Fruit fly (Drosophila melanogaster): ENCODE results near the gene Daxx.

Gene Daxx

dm6 chr2L:6455032-6455954 is 25.4 kb upstream of the Daxx start, which contains the start of gene retm (continued):
- peak; percentile 92 for TF ChIP-seq fkh (GFP tag; optimal IDR thresholded peaks at IDR 0.05)
- TF ChIP-seq CG3919 (GFP tag; optimal IDR thresholded peaks at IDR 0.05), result no peak
- no peak for TF ChIP-seq Hr39 (GFP tag; optimal IDR thresholded peaks at IDR 0.05)
- TF ChIP-seq CG8119 (GFP tag; IDR thresholded peaks at IDR 0.05), result peak; percentile 20; the same call in 1 of the 3 replicates
- no peak for TF ChIP-seq Smox (GFP tag; optimal IDR thresholded peaks at IDR 0.05)
- TF ChIP-seq Eip93F (GFP tag; optimal IDR thresholded peaks at IDR 0.05), result no peak
- TF ChIP-seq CG11762 (GFP tag; optimal IDR thresholded peaks at IDR 0.05; ENCODE audit: insufficient read depth), result no peak
- TF ChIP-seq achi (GFP tag; optimal IDR thresholded peaks at IDR 0.05), result no peak
- no peak for TF ChIP-seq esn (GFP tag; optimal IDR thresholded peaks at IDR 0.05)

- TF ChIP-seq net (GFP tag; optimal IDR thresholded peaks at IDR 0.05) (peak; percentile 3), achi (GFP tag; optimal IDR thresholded peaks at IDR 0.05) (peak; percentile 37), CG11294 (GFP tag; IDR thresholded peaks at IDR 0.05) (no peak; the same call in 1 of the 2 replicates), Ets21C (GFP tag; optimal IDR thresholded peaks at IDR 0.05) (peak; percentile 63), fkh (GFP tag; optimal IDR thresholded peaks at IDR 0.05) (no peak), Eip75B (GFP tag; optimal IDR thresholded peaks at IDR 0.05) (peak; percentile 44), CG8119 (GFP tag; IDR thresholded peaks at IDR 0.05) (no peak), Smox (GFP tag; optimal IDR thresholded peaks at IDR 0.05) (peak; percentile 38), spab (GFP tag; optimal IDR thresholded peaks at IDR 0.05) (no peak), Eip78C (GFP tag) (peak; percentile 85), CG10669 (GFP tag; optimal IDR thresholded peaks at IDR 0.05) (peak; percentile 36), Eip93F (GFP tag; optimal IDR thresholded peaks at IDR 0.05) (no peak), CG11762 (GFP tag; optimal IDR thresholded peaks at IDR 0.05; ENCODE audit: insufficient read depth) (peak; percentile 36), CG11902 (GFP tag; optimal IDR thresholded peaks at IDR 0.05) (peak; percentile 65), CG7368 (GFP tag; optimal IDR thresholded peaks at IDR 0.05) (no peak), CG34406 (GFP tag; optimal IDR thresholded peaks at IDR 0.05) (peak; percentile 29), Lpt (GFP tag; optimal IDR thresholded peaks at IDR 0.05) (no peak), dac (GFP tag; optimal IDR thresholded peaks at IDR 0.05) (peak; percentile 10), acj6 (GFP tag; optimal IDR thresholded peaks at IDR 0.05) (peak; percentile 60), CG32006 (GFP tag; optimal IDR thresholded peaks at IDR 0.05) (peak; percentile 50), Met (GFP tag; optimal IDR thresholded peaks at IDR 0.05) (peak; percentile 17), fd85E (GFP tag; optimal IDR thresholded peaks at IDR 0.05) (no peak), CG1621 (tag; optimal IDR thresholded peaks at IDR 0.05) (no peak), salr (GFP tag; optimal IDR thresholded peaks at IDR 0.05) (no peak), Sox14 (GFP tag; optimal IDR thresholded peaks at IDR 0.05) (peak; percentile 55), Gug (GFP tag; IDR thresholded peaks at IDR 0.05) (peak; percentile 32; the same call in 1 of the 2 replicates), CG9139 (GFP tag; optimal IDR thresholded peaks at IDR 0.05) (no peak), CG10631 (GFP tag; optimal IDR thresholded peaks at IDR 0.05) (no peak), CG8632 (GFP tag; optimal IDR thresholded peaks at IDR 0.05) (peak; percentile 10), CG6854 (GFP tag; optimal IDR thresholded peaks at IDR 0.05) (no peak), CG31627 (GFP tag; optimal IDR thresholded peaks at IDR 0.05) (peak; percentile 77), Sox102F (GFP tag; optimal IDR thresholded peaks at IDR 0.05) (no peak), eg (GFP tag; IDR thresholded peaks at IDR 0.05) (no peak), fd59A (GFP tag; optimal IDR thresholded peaks at IDR 0.05) (no peak), topi (GFP tag; optimal IDR thresholded peaks at IDR 0.05) (peak; percentile 37), OdsH (GFP tag; optimal IDR thresholded peaks at IDR 0.05) (peak; percentile 66), CG6792 (GFP tag; optimal IDR thresholded peaks at IDR 0.05) (peak; percentile 7), Blimp-1 (GFP tag; optimal IDR thresholded peaks at IDR 0.05) (no peak), CG6808 (GFP tag; optimal IDR thresholded peaks at IDR 0.05) (peak; percentile 11), CG16779 (tag; optimal IDR thresholded peaks at IDR 0.05) (no peak), dsx (GFP tag; optimal IDR thresholded peaks at IDR 0.05; ENCODE audit: poor library complexity, severe bottlenecking) (peak; percentile 2), ss (GFP tag; optimal IDR thresholded peaks at IDR 0.05) (no peak)
These were observed 24.7 kb upstream of the Daxx start, which contains the start of gene frj for dm6 chr2L:6455955-6456599. Gene frj, plus strand, starts transcription at chr2L:6456052.
